Worm (Caenorhabditis elegans): Measurements from ENCODE around the gene T08G3.13.
A peak's percentile ranks its signal among the peaks of the same experiment; 100 is the strongest.

T08G3.13 gene

DNA sequence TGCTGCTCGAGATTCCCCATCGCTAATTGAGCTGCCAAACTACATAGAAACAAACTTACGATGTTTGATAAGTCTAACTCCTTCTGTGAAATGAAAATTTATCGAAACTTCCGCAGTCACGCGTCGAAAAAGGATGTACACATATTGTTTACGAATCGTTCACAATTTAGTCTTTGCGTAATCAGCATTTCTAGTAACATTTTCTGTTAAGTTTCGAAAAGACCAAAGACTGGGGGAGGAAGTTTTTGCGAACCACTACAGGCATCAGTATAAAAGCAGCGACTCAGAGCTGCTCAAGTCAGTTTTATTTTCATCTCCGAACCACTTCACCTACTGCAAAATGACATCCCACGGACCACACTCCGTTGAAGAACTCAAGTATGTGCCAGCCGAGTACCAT lies 40.3 kb downstream of the T08G3.13 start, which contains the start of gene sqst-4:
TSS of gene sqst-4 (plus strand) at position 301 of the 400 bp plus-strand sequence.
- TF ChIP-seq pat-9 (tag; optimal IDR thresholded peaks at IDR 0.05) (no peak), C08G9.2 (tag; optimal IDR thresholded peaks at IDR 0.05) (no peak), rnt-1 (tag; optimal IDR thresholded peaks at IDR 0.05) (no peak)

ce11 chrV:16494359-16494758 lies 46.5 kb downstream of the T08G3.13 start, which contains the start of gene comt-2:
Gene comt-2 (minus strand): TSS chrV:16494489.
- TF ChIP-seq ets-4 (tag; optimal IDR thresholded peaks at IDR 0.05) (no peak), elt-2 (tag; optimal IDR thresholded peaks at IDR 0.05) (peak; percentile 88)

DNA sequence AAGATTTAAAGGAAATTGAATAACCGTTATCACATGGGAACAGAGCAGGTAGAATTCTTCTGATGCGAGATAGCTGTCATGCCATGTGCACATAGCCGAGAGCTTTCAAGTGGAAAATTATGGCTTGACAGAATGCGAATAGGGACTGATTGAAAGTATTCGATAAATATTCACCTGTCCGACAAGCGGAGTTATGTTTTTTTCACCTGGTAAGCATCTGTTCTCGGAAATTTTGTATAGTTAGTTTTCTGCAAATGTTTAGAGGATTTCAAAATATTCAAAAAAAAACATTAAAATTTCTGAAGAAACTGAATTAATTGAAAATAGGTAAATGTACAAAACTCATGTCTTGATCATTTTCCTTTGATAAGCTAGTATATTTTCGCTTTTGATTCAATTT lies 49.7 kb downstream of the T08G3.13 start, which contains the start of gene srh-136:
TSS of gene srh-136 (minus strand) at position 93 of the 400 bp plus-strand sequence.
- no peak for TF ChIP-seq hlh-8 (tag; optimal IDR thresholded peaks at IDR 0.05)
- TF ChIP-seq madf-2 (tag; optimal IDR thresholded peaks at IDR 0.05) = no peak
- TF ChIP-seq pax-1 (tag; optimal IDR thresholded peaks at IDR 0.05) = no peak
- no peak for TF ChIP-seq hlh-6 (tag; optimal IDR thresholded peaks at IDR 0.05)
- no peak for TF ChIP-seq ceh-22 (tag; optimal IDR thresholded peaks at IDR 0.05)
- no peak for TF ChIP-seq unc-42 (tag; optimal IDR thresholded peaks at IDR 0.05)
- TF ChIP-seq C38D4.7 (GFP tag; optimal IDR thresholded peaks at IDR 0.05) = no peak
- TF ChIP-seq npax-4 (tag; optimal IDR thresholded peaks at IDR 0.05) = no peak
- TF ChIP-seq ceh-6 (GFP tag; optimal IDR thresholded peaks at IDR 0.05) = no peak
- TF ChIP-seq unc-86 (tag; optimal IDR thresholded peaks at IDR 0.05) = no peak
- TF ChIP-seq T23F11.4 (GFP tag; optimal IDR thresholded peaks at IDR 0.05) = no peak
- TF ChIP-seq ceh-31 (tag; optimal IDR thresholded peaks at IDR 0.05) = no peak
- no peak for TF ChIP-seq ttx-3 (tag; optimal IDR thresholded peaks at IDR 0.05)
- TF ChIP-seq ets-4 (tag; optimal IDR thresholded peaks at IDR 0.05) = no peak
- no peak for TF ChIP-seq ama-1 (optimal IDR thresholded peaks at IDR 0.05)
- no peak for TF ChIP-seq ref-2 (tag; optimal IDR thresholded peaks at IDR 0.05)
- no peak for TF ChIP-seq lin-11 (tag; optimal IDR thresholded peaks at IDR 0.05)
